Worm (Caenorhabditis elegans) whole organism, L4 larva: Measurements from ENCODE around the gene ckb-4.

Experiments used
- D1046.2 ChIP-seq: fragments of 200-800 bp; sonication (Bioruptor generic); IDR thresholded peaks from 2 replicates; pipeline ENCODE4 v1.3.6; 2022; ENCODE audit warnings: missing genetic modification characterization, missing compliant biosample characterization
- ZK546.5 ChIP-seq, 2 experiments: sonication (generic microtip); optimal IDR thresholded peaks; 2 replicates each; lab custom pipeline; 2017; ENCODE audit warnings: missing biosample characterization in 2 of 2, missing genetic modification characterization in 2 of 2
- ceh-82 ChIP-seq: sonication (generic microtip); optimal IDR thresholded peaks from 2 replicates; lab custom pipeline; 2017; ENCODE audit warnings: missing biosample characterization, missing genetic modification characterization
- egl-27 ChIP-seq: sonication (generic microtip); optimal IDR thresholded peaks from 3 replicates; lab custom pipeline; 2017; ENCODE audit warnings: missing biosample characterization, missing genetic modification reagents, missing genetic modification characterization
- lin-13 ChIP-seq: fragments of 150-350 bp; optimal IDR thresholded peaks from 2 replicates; lab custom pipeline; 2014; ENCODE audit warnings: missing biosample characterization, missing genetic modification reagents, missing genetic modification characterization
- lsy-2 ChIP-seq, 2 experiments: fragments of 150-350 bp in 1 of 2; sonication (generic microtip) in 1 of 2; optimal IDR thresholded peaks; 2 replicates each; lab custom pipeline; 2014 to 2017; ENCODE audit warnings: missing biosample characterization in 2 of 2, missing genetic modification characterization in 2 of 2
- mep-1 ChIP-seq: fragments of 150-350 bp; sonication (generic microtip); optimal IDR thresholded peaks from 3 replicates; lab custom pipeline; 2014; ENCODE audit warnings: missing biosample characterization, missing genetic modification characterization
- nhr-28 ChIP-seq: fragments of 150-350 bp; optimal IDR thresholded peaks from 2 replicates; lab custom pipeline; 2014; ENCODE audit warnings: missing biosample characterization, missing genetic modification characterization
- nhr-77 ChIP-seq: fragments of 150-350 bp; optimal IDR thresholded peaks from 2 replicates; lab custom pipeline; 2014; ENCODE audit warnings: missing biosample characterization, missing genetic modification characterization
- pha-4 ChIP-seq, 2 experiments: fragments of 150-350 bp in 1 of 2; fragments of 200-800 bp in 1 of 2; sonication (Bioruptor generic) in 1 of 2; IDR thresholded peaks in 1 of 2; optimal IDR thresholded peaks in 1 of 2; 2 replicates each; pipeline versions ENCODE4 v1.3.6 to Lab custom; 2014 to 2022; ENCODE audit warnings: missing genetic modification characterization in 2 of 2, missing genetic modification reagents in 2 of 2, missing biosample characterization in 1 of 2, missing compliant biosample characterization in 1 of 2
- saeg-2 ChIP-seq: fragments of 200-800 bp; sonication (Bioruptor generic); IDR thresholded peaks from 2 replicates; pipeline ENCODE4 v1.3.6; 2022; ENCODE audit warnings: missing genetic modification reagents, missing genetic modification characterization, missing compliant biosample characterization
- set-16 ChIP-seq: fragments of 200-800 bp; sonication (Bioruptor generic); IDR thresholded peaks from 2 replicates; pipeline ENCODE4 v1.3.6; 2022; ENCODE audit warnings: missing genetic modification reagents, missing genetic modification characterization, missing compliant biosample characterization
- snpc-4 ChIP-seq: fragments of 150-350 bp; optimal IDR thresholded peaks from 2 replicates; lab custom pipeline; 2014; ENCODE audit warnings: missing biosample characterization, missing genetic modification characterization
- zag-1 ChIP-seq: fragments of 150-350 bp; optimal IDR thresholded peaks from 2 replicates; lab custom pipeline; 2014; ENCODE audit warnings: missing biosample characterization, missing genetic modification characterization

- TF ChIP-seq snpc-4 (tag; lab: Kevin White, UChicago) = no peak
- no peak for TF ChIP-seq saeg-2 (GFP tag; lab: Robert Waterston, UW)
- TF ChIP-seq zag-1 (tag; lab: Kevin White, UChicago) = no peak
- no peak for TF ChIP-seq ceh-82 (tag; lab: Kevin White, UChicago)
- TF ChIP-seq set-16 (GFP tag; lab: Robert Waterston, UW) = no peak
- no peak for TF ChIP-seq ZK546.5 (tag; optimal IDR thresholded peaks at IDR 0.05; lab: Kevin White, UChicago)
- TF ChIP-seq nhr-28 (tag; lab: Kevin White, UChicago) = no peak
- TF ChIP-seq mep-1 (tag; lab: Kevin White, UChicago) = no peak
- no peak for TF ChIP-seq egl-27
- TF ChIP-seq D1046.2 (GFP tag; lab: Robert Waterston, UW) = no peak
- no peak for TF ChIP-seq pha-4 (GFP tag; IDR thresholded peaks at IDR 0.05; lab: Robert Waterston, UW)
- TF ChIP-seq pha-4 (tag; optimal IDR thresholded peaks at IDR 0.05; lab: Kevin White, UChicago) = no peak
- TF ChIP-seq nhr-77 (tag; lab: Kevin White, UChicago) = no peak
- no peak for TF ChIP-seq lsy-2 (tag; optimal IDR thresholded peaks at IDR 0.05; lab: Kevin White, UChicago)
- TF ChIP-seq lin-13 (GFP tag; lab: Kevin White, UChicago) = no peak
Observed at ce11 chrV:2146795-2147194, 37.6 kb upstream of the ckb-4 start, which contains the start of gene srbc-20.
